Worm (Caenorhabditis elegans) whole organism, midembryonic: ENCODE data around the gene F55C9.14.

Experiments used
- T22C8.4 ChIP-seq: fragments of 200-800 bp; sonication (Bioruptor generic); IDR thresholded peaks from 2 replicates; pipeline ENCODE4 v1.3.6; 2022; ENCODE audit warnings: missing genetic modification characterization, missing compliant biosample characterization
- cog-1 ChIP-seq: sonication (generic microtip); optimal IDR thresholded peaks from 2 replicates; lab custom pipeline; 2016; ENCODE audit warnings: missing genetic modification characterization, missing compliant biosample characterization
- flt-1 ChIP-seq: fragments of 200-800 bp; sonication (Bioruptor generic); IDR thresholded peaks from 2 replicates; pipeline ENCODE4 v1.3.6; 2022; ENCODE audit warnings: missing genetic modification characterization, missing compliant biosample characterization
- klf-2 ChIP-seq: fragments of 200-800 bp; sonication (Bioruptor generic); conservative IDR thresholded peaks from 2 replicates; pipeline ENCODE4 v1.3.6; 2022; ENCODE audit warnings: missing genetic modification reagents, missing genetic modification characterization, missing compliant biosample characterization
- med-1 ChIP-seq: sonication (generic microtip); optimal IDR thresholded peaks from 2 replicates; lab custom pipeline; 2017; ENCODE audit warnings: missing genetic modification characterization, mild to moderate bottlenecking, missing compliant biosample characterization, antibody characterized with exemption, missing genetic modification reagents; ENCODE audit not compliant: insufficient read depth
- ref-1 ChIP-seq: fragments of 200-800 bp; sonication (Bioruptor generic); conservative IDR thresholded peaks from 2 replicates; pipeline ENCODE4 v1.3.6; 2022; ENCODE audit warnings: missing genetic modification reagents, missing genetic modification characterization, missing compliant biosample characterization
- tab-1 ChIP-seq: fragments of 200-800 bp; sonication (Bioruptor generic); IDR thresholded peaks from 2 replicates; pipeline ENCODE4 v1.3.6; 2022; ENCODE audit warnings: missing genetic modification characterization, missing compliant biosample characterization
- ztf-23 ChIP-seq: fragments of 200-800 bp; sonication (Bioruptor generic); IDR thresholded peaks from 2 replicates; pipeline ENCODE4 v1.3.6; 2022; ENCODE audit warnings: missing genetic modification reagents, missing genetic modification characterization, missing compliant biosample characterization
- ztf-29 ChIP-seq: fragments of 200-800 bp; sonication (Bioruptor generic); IDR thresholded peaks from 2 replicates; pipeline ENCODE4 v1.3.6; 2022; ENCODE audit warnings: missing genetic modification reagents, missing genetic modification characterization, missing compliant biosample characterization

The F55C9.14 gene

DNA sequence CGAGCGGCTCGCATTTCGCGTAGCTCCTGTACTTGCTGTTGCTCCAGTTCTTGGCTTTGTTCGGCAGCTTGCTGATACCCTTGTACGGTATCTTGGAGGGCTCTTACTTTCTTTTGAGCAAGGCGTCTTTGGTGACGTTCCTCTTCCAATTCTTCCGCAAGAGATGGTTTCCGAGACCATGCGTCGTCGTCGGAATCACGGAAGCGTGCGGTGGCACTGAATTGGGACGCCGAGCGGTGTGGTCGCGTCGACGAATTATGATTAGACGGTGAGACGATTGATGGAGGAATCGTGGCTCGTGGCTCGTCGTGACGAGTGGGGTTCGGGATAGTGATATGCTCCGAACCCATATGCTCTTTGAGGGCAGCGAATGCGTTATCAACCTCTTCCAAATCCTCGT, 23.0 kb upstream of the F55C9.14 start:
- no peak for TF ChIP-seq tab-1 (GFP tag; lab: Robert Waterston, UW)
- TF ChIP-seq T22C8.4 (GFP tag; lab: Robert Waterston, UW) = no peak
- TF ChIP-seq ref-1 (GFP tag; lab: Robert Waterston, UW) = no peak
- no peak for TF ChIP-seq cog-1 (tag; lab: Kevin White, UChicago)
- TF ChIP-seq med-1 (GFP tag; lab: Kevin White, UChicago) = no peak
- no peak for TF ChIP-seq flt-1 (GFP tag; lab: Robert Waterston, UW)
- TF ChIP-seq ztf-23 (GFP tag; lab: Robert Waterston, UW) = no peak
- TF ChIP-seq klf-2 (GFP tag; lab: Robert Waterston, UW) = no peak
- no peak for TF ChIP-seq ztf-29 (GFP tag; lab: Robert Waterston, UW)

- TF ChIP-seq cog-1 (tag; lab: Kevin White, UChicago) (no peak), ref-1 (GFP tag; lab: Robert Waterston, UW) (no peak), tab-1 (GFP tag; lab: Robert Waterston, UW) (no peak), med-1 (GFP tag; lab: Kevin White, UChicago) (no peak), klf-2 (GFP tag; lab: Robert Waterston, UW) (no peak), ztf-23 (GFP tag; lab: Robert Waterston, UW) (no peak), T22C8.4 (GFP tag; lab: Robert Waterston, UW) (no peak), ztf-29 (GFP tag; lab: Robert Waterston, UW) (no peak), flt-1 (GFP tag; lab: Robert Waterston, UW) (no peak)
Measured at ce11 chrV:19278488-19278887, 20.9 kb upstream of the F55C9.14 start.

ce11 chrV:19279888-19280287, 19.5 kb upstream of the F55C9.14 start, which contains the start of gene F21D9.8:
Gene F21D9.8 (minus strand): TSS chrV:19279988.
- no peak for TF ChIP-seq cog-1 (tag; lab: Kevin White, UChicago)
- no peak for TF ChIP-seq ref-1 (GFP tag; lab: Robert Waterston, UW)
- TF ChIP-seq T22C8.4 (GFP tag; lab: Robert Waterston, UW) = no peak
- no peak for TF ChIP-seq flt-1 (GFP tag; lab: Robert Waterston, UW)
- TF ChIP-seq klf-2 (GFP tag; lab: Robert Waterston, UW) = no peak
- TF ChIP-seq ztf-29 (GFP tag; lab: Robert Waterston, UW) = no peak
- TF ChIP-seq med-1 (GFP tag; lab: Kevin White, UChicago) = no peak
- TF ChIP-seq ztf-23 (GFP tag; lab: Robert Waterston, UW) = no peak
- TF ChIP-seq tab-1 (GFP tag; lab: Robert Waterston, UW) = no peak

- no peak for TF ChIP-seq T22C8.4 (GFP tag; lab: Robert Waterston, UW)
- TF ChIP-seq cog-1 (tag; lab: Kevin White, UChicago) = no peak
- TF ChIP-seq flt-1 (GFP tag; lab: Robert Waterston, UW) = no peak
- no peak for TF ChIP-seq tab-1 (GFP tag; lab: Robert Waterston, UW)
- no peak for TF ChIP-seq ztf-23 (GFP tag; lab: Robert Waterston, UW)
- no peak for TF ChIP-seq klf-2 (GFP tag; lab: Robert Waterston, UW)
- no peak for TF ChIP-seq med-1 (GFP tag; lab: Kevin White, UChicago)
- TF ChIP-seq ztf-29 (GFP tag; lab: Robert Waterston, UW) = no peak
- TF ChIP-seq ref-1 (GFP tag; lab: Robert Waterston, UW) = no peak
Measured at ce11 chrV:19282314-19282713, 17.0 kb upstream of the F55C9.14 start, which contains the start of gene fbxb-117. Gene fbxb-117 (plus strand): TSS chrV:19282614.

- TF ChIP-seq ztf-23 (GFP tag; lab: Robert Waterston, UW) (no peak), cog-1 (tag; lab: Kevin White, UChicago) (no peak), flt-1 (GFP tag; lab: Robert Waterston, UW) (no peak)
Measured at ce11 chrV:19285921-19286320, 13.4 kb upstream of the F55C9.14 start.

ce11 chrV:19288073-19288805, 11.1 kb upstream of the F55C9.14 start, which contains the start of the genes F55C9.3 and fbxb-57:
Gene F55C9.3 (minus strand): TSS chrV:19288173.
Gene fbxb-57 (plus strand): TSS chrV:19288755.
- TF ChIP-seq ztf-29 (GFP tag; lab: Robert Waterston, UW) = no peak
- no peak for TF ChIP-seq klf-2 (GFP tag; lab: Robert Waterston, UW)
- TF ChIP-seq cog-1 (tag; lab: Kevin White, UChicago) = no peak
- TF ChIP-seq med-1 (GFP tag; lab: Kevin White, UChicago) = no peak
- no peak for TF ChIP-seq tab-1 (GFP tag; lab: Robert Waterston, UW)
- TF ChIP-seq T22C8.4 (GFP tag; lab: Robert Waterston, UW) = no peak
- no peak for TF ChIP-seq flt-1 (GFP tag; lab: Robert Waterston, UW)
- TF ChIP-seq ztf-23 (GFP tag; lab: Robert Waterston, UW) = no peak
- no peak for TF ChIP-seq ref-1 (GFP tag; lab: Robert Waterston, UW)

DNA sequence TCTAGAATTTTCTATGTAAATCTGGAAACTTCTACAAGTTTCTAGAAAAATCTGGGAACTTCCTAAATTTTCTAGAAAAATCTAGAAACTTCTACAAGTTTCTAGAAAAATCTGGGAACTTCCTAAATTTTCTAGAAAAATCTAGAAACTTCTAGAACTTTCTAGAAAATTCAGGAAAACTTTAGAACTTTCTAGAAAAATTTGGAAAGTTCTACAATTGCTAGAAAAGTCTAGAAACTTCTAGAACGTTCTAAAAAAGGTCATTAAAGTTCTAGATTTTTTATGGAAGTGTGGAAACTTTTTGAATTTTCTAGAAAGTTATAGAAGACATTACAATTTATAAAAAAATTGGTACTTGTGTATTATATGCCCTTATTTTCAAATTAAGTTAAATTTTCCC, 6.3 kb upstream of the F55C9.14 start, which contains the start of gene F55C9.5:
Gene F55C9.5, minus strand, starts transcription at position 101 of the 400 bp plus-strand sequence.
- no peak for TF ChIP-seq cog-1 (tag; lab: Kevin White, UChicago)
- no peak for TF ChIP-seq flt-1 (GFP tag; lab: Robert Waterston, UW)
- TF ChIP-seq tab-1 (GFP tag; lab: Robert Waterston, UW) = no peak
- TF ChIP-seq ztf-29 (GFP tag; lab: Robert Waterston, UW) = no peak
- no peak for TF ChIP-seq ref-1 (GFP tag; lab: Robert Waterston, UW)
- TF ChIP-seq med-1 (GFP tag; lab: Kevin White, UChicago) = no peak
- TF ChIP-seq ztf-23 (GFP tag; lab: Robert Waterston, UW) = no peak
- TF ChIP-seq klf-2 (GFP tag; lab: Robert Waterston, UW) = no peak
- no peak for TF ChIP-seq T22C8.4 (GFP tag; lab: Robert Waterston, UW)

- no peak for TF ChIP-seq cog-1 (tag; lab: Kevin White, UChicago)
- no peak for TF ChIP-seq klf-2 (GFP tag; lab: Robert Waterston, UW)
- no peak for TF ChIP-seq med-1 (GFP tag; lab: Kevin White, UChicago)
- TF ChIP-seq tab-1 (GFP tag; lab: Robert Waterston, UW) = no peak
- no peak for TF ChIP-seq ztf-23 (GFP tag; lab: Robert Waterston, UW)
- TF ChIP-seq ztf-29 (GFP tag; lab: Robert Waterston, UW) = no peak
- TF ChIP-seq T22C8.4 (GFP tag; lab: Robert Waterston, UW) = no peak
- no peak for TF ChIP-seq ref-1 (GFP tag; lab: Robert Waterston, UW)
- TF ChIP-seq flt-1 (GFP tag; lab: Robert Waterston, UW) = no peak
Measured at ce11 chrV:19296723-19297122, 2.6 kb upstream of the F55C9.14 start, which contains the start of gene F55C9.6. Gene F55C9.6 (minus strand): TSS chrV:19296823.
